Worm (Caenorhabditis elegans): ENCODE results near the gene F08F8.10.

- no peak for TF ChIP-seq ceh-13 (GFP tag; optimal IDR thresholded peaks at IDR 0.05)
- no peak for TF ChIP-seq ama-1 (optimal IDR thresholded peaks at IDR 0.05)
- no peak for TF ChIP-seq hnd-1 (tag; optimal IDR thresholded peaks at IDR 0.05)
- TF ChIP-seq ceh-36 (tag; optimal IDR thresholded peaks at IDR 0.05): no peak
- TF ChIP-seq ets-7 (tag; optimal IDR thresholded peaks at IDR 0.05): no peak
- no peak for TF ChIP-seq flt-1 (GFP tag; IDR thresholded peaks at IDR 0.05)
- TF ChIP-seq sea-1 (GFP tag; conservative IDR thresholded peaks at IDR 0.05): no peak
- no peak for TF ChIP-seq scrt-1 (GFP tag; IDR thresholded peaks at IDR 0.05)
Observed at ce11 chrIII:7314927-7315547, 42.2 kb downstream of the F08F8.10 start, which contains the start of gene nspg-6.
